Worm (Caenorhabditis elegans): ENCODE data around the gene F38B2.2.

F38B2.2 gene

DNA sequence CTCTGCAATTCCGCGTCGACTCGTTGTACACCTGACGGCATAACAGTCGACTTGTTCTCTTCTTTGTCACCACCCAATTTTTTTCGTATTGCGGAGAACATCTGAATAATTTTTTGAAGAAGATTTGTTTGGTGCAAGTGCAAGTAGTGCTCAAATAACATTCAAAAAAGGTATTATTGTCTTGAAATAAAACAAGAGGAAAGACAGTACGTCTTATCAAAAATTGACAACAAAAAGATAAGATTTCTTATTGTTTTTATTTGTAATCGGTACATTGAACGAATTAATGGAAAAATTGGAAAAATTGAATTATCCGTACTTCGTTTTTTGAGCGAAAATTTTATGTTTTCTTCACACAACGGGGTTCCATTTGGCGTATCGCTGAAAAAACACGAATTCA, 26.6 kb upstream of the F38B2.2 start, which contains the start of gene F08G12.1:
Gene F08G12.1 (minus strand): TSS at position 101 of the 400 bp plus-strand sequence.
- TF ChIP-seq egl-5 (tag; optimal IDR thresholded peaks at IDR 0.05) (no peak), nhr-77 (tag; optimal IDR thresholded peaks at IDR 0.05) (no peak), fos-1 (tag; optimal IDR thresholded peaks at IDR 0.05) (no peak), nhr-23 (tag; optimal IDR thresholded peaks at IDR 0.05) (no peak), nhr-76 (tag; optimal IDR thresholded peaks at IDR 0.05) (no peak), egl-27 (tag; optimal IDR thresholded peaks at IDR 0.05) (no peak), nhr-43 (tag; optimal IDR thresholded peaks at IDR 0.05; ENCODE audit: poor library complexity, severe bottlenecking) (no peak), lsy-12 (tag; optimal IDR thresholded peaks at IDR 0.05) (no peak), ceh-28 (tag; optimal IDR thresholded peaks at IDR 0.05) (no peak), daf-12 (tag; optimal IDR thresholded peaks at IDR 0.05) (no peak), aly-2 (tag; optimal IDR thresholded peaks at IDR 0.05) (no peak), unc-39 (tag; optimal IDR thresholded peaks at IDR 0.05) (no peak), skn-1 (tag; optimal IDR thresholded peaks at IDR 0.05) (no peak), fkh-2 (tag; optimal IDR thresholded peaks at IDR 0.05) (no peak), lin-15B (tag; optimal IDR thresholded peaks at IDR 0.05) (no peak), nhr-67 (tag; optimal IDR thresholded peaks at IDR 0.05) (no peak), tbx-2 (tag; optimal IDR thresholded peaks at IDR 0.05) (no peak), ztf-4 (tag; optimal IDR thresholded peaks at IDR 0.05) (no peak), jun-1 (tag; optimal IDR thresholded peaks at IDR 0.05) (no peak)

ce11 chrX:11299642-11300307, 20.6 kb upstream of the F38B2.2 start, which contains the start of the genes snrp-40.1 and F08G12.3:
snrp-40.1 (minus strand) TSS chrX:11299784.
F08G12.3 (plus strand) TSS chrX:11300257.
- TF ChIP-seq nhr-76 (tag; optimal IDR thresholded peaks at IDR 0.05) (no peak), lin-15B (tag; optimal IDR thresholded peaks at IDR 0.05) (peak; percentile 77), nhr-23 (tag; optimal IDR thresholded peaks at IDR 0.05) (peak; percentile 68), fkh-10 (GFP tag; optimal IDR thresholded peaks at IDR 0.05) (peak; percentile 12), sea-2 (GFP tag; optimal IDR thresholded peaks at IDR 0.05) (no peak), ceh-28 (tag; optimal IDR thresholded peaks at IDR 0.05) (peak; percentile 28), nhr-11 (tag; optimal IDR thresholded peaks at IDR 0.05) (no peak), nhr-237 (tag; optimal IDR thresholded peaks at IDR 0.05) (no peak), nhr-67 (tag; optimal IDR thresholded peaks at IDR 0.05) (no peak), tbx-2 (tag; optimal IDR thresholded peaks at IDR 0.05) (peak; percentile 57), hmg-11 (tag; optimal IDR thresholded peaks at IDR 0.05) (peak; percentile 91), fos-1 (tag; optimal IDR thresholded peaks at IDR 0.05) (no peak), nhr-25 (tag; optimal IDR thresholded peaks at IDR 0.05) (peak; percentile 89), lsy-12 (tag; optimal IDR thresholded peaks at IDR 0.05) (peak; percentile 34), elt-3 (tag; optimal IDR thresholded peaks at IDR 0.05) (peak in 1 of 3 experiments; percentile 7), nhr-77 (tag; optimal IDR thresholded peaks at IDR 0.05) (no peak), nfya-1 (tag; optimal IDR thresholded peaks at IDR 0.05; ENCODE audit: insufficient read depth) (peak; percentile 87), egl-5 (tag; optimal IDR thresholded peaks at IDR 0.05) (peak; percentile 72), mdl-1 (tag; optimal IDR thresholded peaks at IDR 0.05) (peak; percentile 36), unc-62 (GFP tag; optimal IDR thresholded peaks at IDR 0.05) (no peak), ztf-4 (tag; optimal IDR thresholded peaks at IDR 0.05) (no peak), daf-12 (tag; optimal IDR thresholded peaks at IDR 0.05) (no peak), skn-1 (tag; optimal IDR thresholded peaks at IDR 0.05) (peak; percentile 45), lin-39 (tag; optimal IDR thresholded peaks at IDR 0.05) (peak; percentile 89), nhr-43 (tag; optimal IDR thresholded peaks at IDR 0.05; ENCODE audit: poor library complexity, severe bottlenecking) (peak; percentile 40), pqm-1 (tag; optimal IDR thresholded peaks at IDR 0.05) (peak; percentile 71), pha-4 (tag; optimal IDR thresholded peaks at IDR 0.05) (peak; percentile 93), jun-1 (tag; optimal IDR thresholded peaks at IDR 0.05) (peak; percentile 72), snpc-4 (tag; optimal IDR thresholded peaks at IDR 0.05) (peak; percentile 89), elt-2 (tag; optimal IDR thresholded peaks at IDR 0.05) (peak; percentile 81), elt-1 (tag; optimal IDR thresholded peaks at IDR 0.05) (peak; percentile 36), ztf-11 (tag; optimal IDR thresholded peaks at IDR 0.05) (no peak)

DNA sequence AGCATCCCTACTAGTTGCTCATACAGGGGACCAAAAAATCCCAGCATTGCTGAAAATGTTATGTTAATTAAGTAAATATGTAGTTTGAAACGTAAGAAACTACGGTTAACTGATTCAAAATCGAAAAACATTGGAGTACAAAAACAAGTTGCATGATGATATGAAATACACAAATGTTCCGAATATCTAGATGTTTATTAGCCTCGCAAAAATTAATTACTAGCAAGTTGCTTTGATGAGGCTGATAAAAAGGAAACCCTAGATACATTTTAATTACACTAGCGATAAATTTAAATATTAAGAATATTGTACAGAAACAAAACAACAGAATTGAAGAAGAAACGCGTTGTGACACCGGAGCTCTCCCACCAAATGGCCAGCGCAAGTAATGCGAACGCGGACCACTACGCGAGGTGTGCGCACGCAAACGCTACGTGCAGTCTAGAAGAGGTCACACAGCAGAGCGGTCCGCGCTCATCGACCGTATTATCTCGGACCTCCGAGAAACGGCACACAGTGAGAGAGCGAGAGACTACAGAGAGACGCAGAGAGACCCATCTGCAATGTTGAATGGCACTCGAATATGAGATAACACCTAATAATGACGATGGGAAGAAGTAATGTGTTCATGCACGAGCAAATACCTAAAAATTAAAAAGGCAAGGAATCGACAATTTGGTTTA, 17.6 kb upstream of the F38B2.2 start, which contains the start of gene inx-2:
Gene inx-2 (minus strand): TSS at position 51 of the 683 bp plus-strand sequence.
- TF ChIP-seq daf-12 (tag; optimal IDR thresholded peaks at IDR 0.05) (no peak), pqm-1 (tag; optimal IDR thresholded peaks at IDR 0.05) (no peak), unc-62 (GFP tag; optimal IDR thresholded peaks at IDR 0.05) (no peak), ZK546.5 (tag; optimal IDR thresholded peaks at IDR 0.05) (no peak), sea-2 (GFP tag; optimal IDR thresholded peaks at IDR 0.05) (no peak), lin-15B (tag; optimal IDR thresholded peaks at IDR 0.05) (no peak), mml-1 (tag; optimal IDR thresholded peaks at IDR 0.05) (no peak), hmg-11 (tag; optimal IDR thresholded peaks at IDR 0.05) (no peak), tbx-2 (tag; optimal IDR thresholded peaks at IDR 0.05) (no peak), lin-39 (tag; optimal IDR thresholded peaks at IDR 0.05) (no peak), fos-1 (tag; optimal IDR thresholded peaks at IDR 0.05) (no peak), nhr-76 (tag; optimal IDR thresholded peaks at IDR 0.05) (no peak), fkh-2 (tag; optimal IDR thresholded peaks at IDR 0.05) (no peak), nhr-67 (tag; optimal IDR thresholded peaks at IDR 0.05) (no peak), nhr-23 (tag; optimal IDR thresholded peaks at IDR 0.05) (no peak), nhr-12 (tag; optimal IDR thresholded peaks at IDR 0.05) (no peak)

All from whole organism, L3 larva.